Fruit fly (Drosophila melanogaster) whole organism, wandering third instar larva: ENCODE data around the gene mib1.

Experiments
- Abd-B ChIP-seq: fragments of >200 bp; optimal IDR thresholded peaks from 2 replicates; lab custom pipeline; 2017; ENCODE audit warnings: missing biosample characterization, missing genetic modification characterization
- CG32264 ChIP-seq: fragments of 200-800 bp; sonication (Bioruptor generic); optimal IDR thresholded peaks from 2 replicates; lab custom pipeline; 2016; ENCODE audit warnings: missing biosample characterization, missing genetic modification characterization
- CG9705 ChIP-seq: fragments of 200-800 bp; sonication (Bioruptor generic); optimal IDR thresholded peaks from 2 replicates; lab custom pipeline; 2018; ENCODE audit warnings: missing biosample characterization, mild to moderate bottlenecking, missing genetic modification characterization
- CrebA ChIP-seq: fragments of 200-800 bp; sonication (Bioruptor generic); optimal IDR thresholded peaks from 2 replicates; lab custom pipeline; 2016; ENCODE audit warnings: missing biosample characterization, mild to moderate bottlenecking, missing genetic modification characterization, borderline replicate concordance
- Dfd ChIP-seq: fragments of >200 bp; optimal IDR thresholded peaks from 2 replicates; lab custom pipeline; 2017; ENCODE audit warnings: missing biosample characterization, missing genetic modification characterization
- Dif ChIP-seq: fragments of 200-275, 200-300 bp; sonication (Bioruptor generic); optimal IDR thresholded peaks from 2 replicates; lab custom pipeline; 2018; ENCODE audit warnings: missing biosample characterization, missing genetic modification characterization; ENCODE audit not compliant: partially characterized antibody
- GATAd ChIP-seq: sonication (Bioruptor generic); optimal IDR thresholded peaks from 2 replicates; lab custom pipeline; 2016; ENCODE audit warnings: missing biosample characterization, missing genetic modification characterization
- HLH106 ChIP-seq: fragments of 200-800 bp; optimal IDR thresholded peaks from 3 replicates; lab custom pipeline; 2019; ENCODE audit warnings: missing biosample characterization, mild to moderate bottlenecking, missing genetic modification characterization, moderate library complexity
- Hnf4 ChIP-seq: fragments of 200-800 bp; sonication (Bioruptor generic); optimal IDR thresholded peaks from 2 replicates; lab custom pipeline; 2016; ENCODE audit warnings: missing biosample characterization, mild to moderate bottlenecking, missing genetic modification characterization
- Hr78 ChIP-seq: fragments of >200 bp; optimal IDR thresholded peaks from 2 replicates; lab custom pipeline; 2017; ENCODE audit warnings: missing biosample characterization, missing genetic modification characterization
- Hr83 ChIP-seq: fragments of 200-300 bp; sonication (Bioruptor generic); optimal IDR thresholded peaks from 2 replicates; lab custom pipeline; 2016; ENCODE audit warnings: missing biosample characterization, mild to moderate bottlenecking, missing genetic modification characterization, moderate library complexity; ENCODE audit not compliant: poor library complexity, severe bottlenecking
- Jra ChIP-seq: sonication (Bioruptor generic); optimal IDR thresholded peaks from 2 replicates; lab custom pipeline; 2016; ENCODE audit warnings: missing biosample characterization, missing genetic modification characterization
- Mio ChIP-seq: sonication (Bioruptor generic); optimal IDR thresholded peaks from 2 replicates; lab custom pipeline; 2016; ENCODE audit warnings: missing biosample characterization, missing genetic modification characterization
- Myc ChIP-seq: fragments of >200 bp; optimal IDR thresholded peaks from 2 replicates; lab custom pipeline; 2017
- N ChIP-seq: fragments of >200 bp; optimal IDR thresholded peaks from 2 replicates; lab custom pipeline; 2018; ENCODE audit warnings: missing biosample characterization, missing external identifiers, missing genetic modification characterization
- OdsH ChIP-seq: fragments of 200-800 bp; sonication (Bioruptor generic); optimal IDR thresholded peaks from 2 replicates; lab custom pipeline; 2016; ENCODE audit warnings: missing biosample characterization, mild to moderate bottlenecking, missing genetic modification characterization
- Rel ChIP-seq, 2 experiments: fragments of 200-800 bp; sonication (Bioruptor generic) in 1 of 2; optimal IDR thresholded peaks; 2 replicates in 1 of 2; 3 replicates in 1 of 2; lab custom pipeline; 2016 to 2019; ENCODE audit warnings: mild to moderate bottlenecking in 2 of 2, missing biosample characterization in 2 of 2, missing genetic modification characterization in 2 of 2, moderate library complexity in 1 of 2
- Sp1 ChIP-seq: fragments of 200-800 bp; sonication (Bioruptor generic); optimal IDR thresholded peaks from 3 replicates; lab custom pipeline; 2019; ENCODE audit warnings: missing biosample characterization, mild to moderate bottlenecking, missing genetic modification characterization, moderate library complexity
- Vsx2 ChIP-seq: fragments of 200-300, 225-300 bp; sonication (Bioruptor generic); optimal IDR thresholded peaks from 2 replicates; lab custom pipeline; 2018; ENCODE audit warnings: missing biosample characterization, missing genetic modification characterization; ENCODE audit not compliant: partially characterized antibody
- br ChIP-seq: fragments of 200-800 bp; sonication (Bioruptor generic); optimal IDR thresholded peaks from 2 replicates; lab custom pipeline; 2016; ENCODE audit warnings: missing biosample characterization, missing genetic modification characterization
- brk ChIP-seq: fragments of 200-800 bp; sonication (Bioruptor generic); optimal IDR thresholded peaks from 2 replicates; lab custom pipeline; 2016; ENCODE audit warnings: missing biosample characterization, mild to moderate bottlenecking, missing genetic modification characterization
- dl ChIP-seq, 2 experiments: fragments of 175-275, 200-275 bp in 1 of 2; fragments of 200-275 bp in 1 of 2; sonication (Bioruptor generic); optimal IDR thresholded peaks; lab custom pipeline; 2018; ENCODE audit warnings: mild to moderate bottlenecking in 2 of 2, missing biosample characterization in 2 of 2, missing genetic modification characterization in 2 of 2, moderate library complexity in 2 of 2; ENCODE audit not compliant: partially characterized antibody in 2 of 2, insufficient read depth in 1 of 2
- dmrt93B ChIP-seq: fragments of 200-800 bp; sonication (Bioruptor generic); optimal IDR thresholded peaks from 2 replicates; lab custom pipeline; 2018; ENCODE audit warnings: missing biosample characterization, mild to moderate bottlenecking, missing genetic modification characterization
- dsf ChIP-seq: sonication (Bioruptor generic); optimal IDR thresholded peaks from 2 replicates; lab custom pipeline; 2016; ENCODE audit warnings: missing biosample characterization, missing genetic modification characterization, borderline replicate concordance
- ey ChIP-seq: fragments of 200-800 bp; sonication (Bioruptor generic); optimal IDR thresholded peaks from 2 replicates; lab custom pipeline; 2016; ENCODE audit warnings: missing biosample characterization, missing genetic modification characterization
- foxo ChIP-seq, 2 experiments: fragments of 200-800 bp; sonication (Bioruptor generic); optimal IDR thresholded peaks; 2 replicates in 1 of 2; 3 replicates in 1 of 2; lab custom pipeline; 2016 to 2017; ENCODE audit warnings: missing biosample characterization in 2 of 2, missing genetic modification characterization in 2 of 2
- fru ChIP-seq: fragments of 200-800 bp; sonication (Bioruptor generic); optimal IDR thresholded peaks from 3 replicates; lab custom pipeline; 2016; ENCODE audit warnings: missing biosample characterization, mild to moderate bottlenecking, missing genetic modification characterization
- h ChIP-seq: fragments of 200-800 bp; sonication (Bioruptor generic); optimal IDR thresholded peaks from 3 replicates; lab custom pipeline; 2016; ENCODE audit warnings: missing biosample characterization, mild to moderate bottlenecking, missing genetic modification characterization
- jim ChIP-seq: fragments of 175-275, 200-325 bp; sonication (Bioruptor generic); optimal IDR thresholded peaks from 2 replicates; lab custom pipeline; 2016; ENCODE audit warnings: missing biosample characterization, mild to moderate bottlenecking, missing genetic modification characterization
- lola ChIP-seq: fragments of >200 bp; optimal IDR thresholded peaks from 2 replicates; lab custom pipeline; 2017; ENCODE audit warnings: missing biosample characterization, missing genetic modification characterization
- pan ChIP-seq: fragments of >200 bp; optimal IDR thresholded peaks from 2 replicates; lab custom pipeline; 2017
- psq ChIP-seq: fragments of 200-800 bp; sonication (Bioruptor generic); optimal IDR thresholded peaks from 3 replicates; lab custom pipeline; 2017; ENCODE audit warnings: missing biosample characterization, mild to moderate bottlenecking, missing genetic modification characterization, moderate library complexity
- rgr ChIP-seq: fragments of 200-800 bp; sonication (Bioruptor generic); optimal IDR thresholded peaks from 3 replicates; lab custom pipeline; 2016; ENCODE audit warnings: missing biosample characterization, mild to moderate bottlenecking, missing genetic modification characterization
- sage ChIP-seq: fragments of 200-800 bp; sonication (Bioruptor generic); optimal IDR thresholded peaks from 2 replicates; lab custom pipeline; 2016; ENCODE audit warnings: missing biosample characterization, mild to moderate bottlenecking, missing genetic modification characterization
- sv ChIP-seq: fragments of 200-800 bp; sonication (Bioruptor generic); optimal IDR thresholded peaks from 3 replicates; lab custom pipeline; 2016; ENCODE audit warnings: missing biosample characterization, missing genetic modification characterization
- tai ChIP-seq: sonication (Bioruptor generic); optimal IDR thresholded peaks from 2 replicates; lab custom pipeline; 2016; ENCODE audit warnings: missing biosample characterization, missing genetic modification characterization
- usp ChIP-seq: fragments of >200 bp; optimal IDR thresholded peaks from 2 replicates; lab custom pipeline; 2017; ENCODE audit warnings: missing biosample characterization, missing genetic modification characterization
- woc ChIP-seq: sonication (Bioruptor generic); optimal IDR thresholded peaks from 2 replicates; lab custom pipeline; 2016; ENCODE audit warnings: missing biosample characterization, mild to moderate bottlenecking, missing genetic modification characterization

The mib1 gene

DNA sequence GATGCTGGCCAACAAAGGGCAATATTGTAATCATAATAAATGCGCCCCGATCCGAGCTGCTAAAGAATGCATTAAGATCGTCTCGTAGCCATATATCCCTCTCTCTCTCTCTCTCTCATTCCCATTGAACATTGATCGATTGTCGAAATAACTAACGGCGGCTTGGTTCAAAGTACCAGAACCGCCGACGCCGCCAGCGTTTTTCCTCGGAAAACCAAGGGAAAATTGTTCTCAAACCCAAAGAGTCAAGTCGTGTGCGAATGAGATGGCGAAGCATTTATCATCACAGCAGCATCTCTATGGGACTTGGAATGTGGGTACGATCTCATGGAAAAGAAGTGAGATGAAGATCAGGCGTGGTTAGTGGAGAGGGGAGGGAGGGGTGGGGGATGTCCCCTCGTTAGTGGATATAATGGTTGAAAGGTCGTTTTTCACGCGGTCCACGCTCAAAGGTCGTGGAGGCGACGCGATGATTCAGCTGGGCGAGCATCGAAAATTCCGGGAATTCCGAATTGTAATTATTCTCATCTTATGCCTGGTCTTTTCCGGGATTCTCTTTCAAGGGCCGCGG, 32.3 kb upstream of the mib1 start:
- TF ChIP-seq Myc: no peak
- no peak for TF ChIP-seq Dfd (GFP tag; lab: Kevin White, UChicago)
- TF ChIP-seq fru (GFP tag; lab: Kevin White, UChicago): no peak
- TF ChIP-seq Vsx2 (GFP tag; lab: Kevin White, UChicago): no peak
- no peak for TF ChIP-seq Rel (GFP tag; optimal IDR thresholded peaks at IDR 0.05; lab: Kevin White, UChicago)
- TF ChIP-seq Rel (tag; optimal IDR thresholded peaks at IDR 0.05; lab: Kevin White, UChicago): peak; percentile 7
- no peak for TF ChIP-seq psq (GFP tag; lab: Kevin White, UChicago)

DNA sequence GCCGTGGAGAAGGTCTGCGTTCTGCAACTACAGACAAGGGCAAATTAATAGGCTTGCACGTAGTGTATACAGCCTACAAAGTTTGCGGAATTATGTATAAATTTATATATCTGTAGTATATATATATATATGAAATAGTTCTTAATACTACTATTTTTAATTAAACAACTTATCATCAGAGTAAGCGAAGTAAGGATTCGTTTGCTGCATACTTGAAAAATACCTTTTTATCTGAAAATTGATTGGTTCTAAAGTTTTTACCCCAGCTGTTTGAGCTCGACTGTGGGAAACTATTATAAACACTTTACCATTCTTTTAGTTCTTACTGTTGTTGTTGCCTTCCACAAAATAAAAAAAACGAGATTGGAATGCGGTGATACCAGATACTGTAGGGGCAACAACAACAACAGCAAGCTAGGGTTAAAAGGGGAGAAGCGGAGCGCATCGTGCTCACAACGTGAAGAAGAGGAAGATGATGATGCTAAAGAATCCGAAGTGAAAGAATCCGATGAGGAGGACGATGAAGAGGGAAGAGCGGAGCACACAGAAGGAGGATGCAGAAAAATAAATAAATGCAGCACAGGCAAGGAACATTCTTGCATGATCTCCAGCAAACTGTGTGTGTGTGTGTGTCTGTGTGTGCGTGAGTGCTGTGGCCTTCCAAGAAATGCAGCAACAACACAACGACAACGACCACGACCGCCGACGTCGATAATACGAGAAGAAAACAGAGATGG, 31.6 kb upstream of the mib1 start:
- TF ChIP-seq lola (GFP tag; lab: Kevin White, UChicago): no peak
- TF ChIP-seq Jra (GFP tag; lab: Kevin White, UChicago): peak; percentile 1
- no peak for TF ChIP-seq Abd-B
- peak; percentile 92 for TF ChIP-seq psq (GFP tag; lab: Kevin White, UChicago)
- TF ChIP-seq ey (GFP tag; lab: Kevin White, UChicago): peak; percentile 33
- TF ChIP-seq CG32264 (GFP tag; lab: Kevin White, UChicago): no peak
- no peak for TF ChIP-seq Rel (GFP tag; optimal IDR thresholded peaks at IDR 0.05; lab: Kevin White, UChicago)
- peak; percentile 23 for TF ChIP-seq Rel (tag; optimal IDR thresholded peaks at IDR 0.05; lab: Kevin White, UChicago)
- TF ChIP-seq GATAd (GFP tag; lab: Kevin White, UChicago): no peak
- peak; percentile 86 for TF ChIP-seq HLH106 (tag; lab: Kevin White, UChicago)
- TF ChIP-seq Myc: no peak
- peak; percentile 90 for TF ChIP-seq Sp1 (GFP tag; lab: Kevin White, UChicago)
- no peak for TF ChIP-seq Mio
- TF ChIP-seq sage: no peak
- no peak for TF ChIP-seq N (GFP tag; lab: Kevin White, UChicago)
- TF ChIP-seq h (GFP tag; lab: Kevin White, UChicago): peak; percentile 47
- no peak for TF ChIP-seq CrebA (GFP tag; lab: Kevin White, UChicago)
- TF ChIP-seq tai (GFP tag; lab: Kevin White, UChicago): peak; percentile 10
- peak; percentile 28 for TF ChIP-seq woc
- TF ChIP-seq brk: no peak
- TF ChIP-seq Hnf4 (GFP tag; lab: Kevin White, UChicago): peak; percentile 22
- TF ChIP-seq br (GFP tag; lab: Kevin White, UChicago): no peak
- peak; percentile 60 for TF ChIP-seq OdsH (GFP tag; lab: Kevin White, UChicago)
- TF ChIP-seq Dif (GFP tag; lab: Kevin White, UChicago): peak; percentile 17
- no peak for TF ChIP-seq usp (GFP tag; lab: Kevin White, UChicago)
- peak in 1 of 2 experiments; percentile 72 for TF ChIP-seq foxo (GFP tag; optimal IDR thresholded peaks at IDR 0.05; lab: Kevin White, UChicago)
- TF ChIP-seq pan (lab: Kevin White, UChicago): no peak
- TF ChIP-seq CG9705: peak; percentile 70
- TF ChIP-seq Vsx2 (GFP tag; lab: Kevin White, UChicago): peak; percentile 57
- TF ChIP-seq dsf (GFP tag; lab: Kevin White, UChicago): no peak
- TF ChIP-seq rgr (GFP tag; lab: Kevin White, UChicago): peak; percentile 64
- no peak for TF ChIP-seq jim (GFP tag; lab: Kevin White, UChicago)
- TF ChIP-seq dl (GFP tag; optimal IDR thresholded peaks at IDR 0.05; lab: Kevin White, UChicago; ENCODE audit: insufficient read depth in 1 of 2, partially characterized antibody in 2 of 2): peak in 1 of 2 experiments; percentile 17
- peak; percentile 62 for TF ChIP-seq Dfd (GFP tag; lab: Kevin White, UChicago)
- peak; percentile 74 for TF ChIP-seq fru (GFP tag; lab: Kevin White, UChicago)
- TF ChIP-seq dmrt93B: peak; percentile 78
- TF ChIP-seq Hr83 (GFP tag; lab: Kevin White, UChicago): no peak
- no peak for TF ChIP-seq Hr78 (GFP tag; lab: Kevin White, UChicago)
- TF ChIP-seq sv (GFP tag; lab: Kevin White, UChicago): no peak
